Fruit fly (Drosophila melanogaster): ENCODE measurements around the gene CG8188.

The CG8188 gene

DNA sequence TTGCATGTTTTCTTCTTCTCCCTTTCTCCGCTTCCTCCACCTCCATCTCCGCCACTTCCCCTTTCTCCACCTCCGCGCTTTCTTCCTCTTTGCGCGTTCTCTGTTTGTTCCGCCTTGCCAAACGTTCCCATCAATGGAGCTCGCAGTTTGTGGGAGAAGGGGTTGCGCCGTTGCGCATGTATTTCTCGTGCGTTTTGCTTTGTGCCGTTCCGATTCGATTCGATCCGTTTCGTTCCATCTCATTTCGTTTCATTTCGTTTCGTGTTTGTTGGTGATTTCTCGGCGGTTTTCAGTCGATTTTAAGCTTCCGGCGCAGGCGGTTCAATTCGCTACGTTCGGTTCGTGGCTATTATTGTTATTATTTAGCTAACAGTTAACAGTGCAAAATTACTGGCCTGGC, 20.1 kb upstream of the CG8188 start (continued):
- TF ChIP-seq HmgZ (tag; optimal IDR thresholded peaks at IDR 0.05) = no peak
- peak; percentile 51 for TF ChIP-seq sqz (GFP tag; optimal IDR thresholded peaks at IDR 0.05)
- TF ChIP-seq chif (GFP tag; optimal IDR thresholded peaks at IDR 0.05) = no peak
- TF ChIP-seq CG8290 (GFP tag; optimal IDR thresholded peaks at IDR 0.05) = peak; percentile 68
- TF ChIP-seq CG8290 (tag; optimal IDR thresholded peaks at IDR 0.05) = peak; percentile 66 to 67
- no peak for TF ChIP-seq lilli (GFP tag; optimal IDR thresholded peaks at IDR 0.05)
- TF ChIP-seq Med (GFP tag) = peak; percentile 81
- TF ChIP-seq Ets65A (GFP tag) = no peak
- TF ChIP-seq pros (GFP tag; optimal IDR thresholded peaks at IDR 0.05) = peak; percentile 56
- TF ChIP-seq CG12769 (tag; optimal IDR thresholded peaks at IDR 0.05) = peak; percentile 70
- TF ChIP-seq CG2199 (GFP tag; IDR thresholded peaks at IDR 0.05) = peak; percentile 88; the same call in 2 of the 3 replicates
- TF ChIP-seq Sry-δ (GFP tag; optimal IDR thresholded peaks at IDR 0.05) = no peak
- TF ChIP-seq CG2678 (tag; optimal IDR thresholded peaks at IDR 0.05) = no peak
- peak; percentile 8 for TF ChIP-seq CG13894 (tag; optimal IDR thresholded peaks at IDR 0.05)
- TF ChIP-seq shn (GFP tag; optimal IDR thresholded peaks at IDR 0.05) = no peak
- TF ChIP-seq nom (GFP tag; optimal IDR thresholded peaks at IDR 0.05) = peak; percentile 30
- peak; percentile 12 for TF ChIP-seq her (GFP tag; optimal IDR thresholded peaks at IDR 0.05)
- TF ChIP-seq ftz-f1 (GFP tag; optimal IDR thresholded peaks at IDR 0.05) = no peak
- TF ChIP-seq D (optimal IDR thresholded peaks at IDR 0.05) = no peak
- TF ChIP-seq D (GFP tag; optimal IDR thresholded peaks at IDR 0.05) = no peak
- TF ChIP-seq Eip74EF (GFP tag; optimal IDR thresholded peaks at IDR 0.05) = peak in 1 of 2 experiments; percentile 21
- TF ChIP-seq CG9876 (GFP tag; optimal IDR thresholded peaks at IDR 0.05) = no peak
- TF ChIP-seq tin (GFP tag; optimal IDR thresholded peaks at IDR 0.05) = no peak
- peak; percentile 27; the same call in 1 of the 2 replicates for TF ChIP-seq Bgb (GFP tag; IDR thresholded peaks at IDR 0.05; ENCODE audit: partially characterized antibody)
- no peak for TF ChIP-seq NC2α (GFP tag; optimal IDR thresholded peaks at IDR 0.05)
- TF ChIP-seq CG17385 (GFP tag; optimal IDR thresholded peaks at IDR 0.05) = peak; percentile 78
- TF ChIP-seq schlank (tag; optimal IDR thresholded peaks at IDR 0.05) = no peak
- TF ChIP-seq sob (GFP tag; IDR thresholded peaks at IDR 0.05) = 0 out of 2 replicates have a peak, but pooled peaks have one; percentile 8
- TF ChIP-seq PHDP (tag; optimal IDR thresholded peaks at IDR 0.05) = peak; percentile 1
- no peak for TF ChIP-seq ems (GFP tag; optimal IDR thresholded peaks at IDR 0.05)
- TF ChIP-seq CG17802 (tag; optimal IDR thresholded peaks at IDR 0.05) = no peak
- TF ChIP-seq Dref (GFP tag; IDR thresholded peaks at IDR 0.05) = no peak
- no peak for TF ChIP-seq cad (GFP tag; optimal IDR thresholded peaks at IDR 0.05)
- peak; percentile 18; the same call in 1 of the 2 replicates for TF ChIP-seq CG17328 (GFP tag; IDR thresholded peaks at IDR 0.05)
- TF ChIP-seq Poxn (GFP tag; IDR thresholded peaks at IDR 0.05) = no peak
- 0 out of 2 replicates have a peak, but pooled peaks have one; percentile 21 for TF ChIP-seq Rfx (GFP tag; IDR thresholded peaks at IDR 0.05)
- peak; percentile 100 for TF ChIP-seq pfk (GFP tag; optimal IDR thresholded peaks at IDR 0.05)
- no peak for TF ChIP-seq Mrtf (GFP tag; IDR thresholded peaks at IDR 0.05)
- 0 out of 2 replicates have a peak, but pooled peaks have one; percentile 37 for TF ChIP-seq bbx (GFP tag; IDR thresholded peaks at IDR 0.05; ENCODE audit: partially characterized antibody)
- TF ChIP-seq CG13296 (GFP tag; optimal IDR thresholded peaks at IDR 0.05) = no peak
- no peak for TF ChIP-seq MESR4 (GFP tag; optimal IDR thresholded peaks at IDR 0.05)
- no peak for TF ChIP-seq Mad (GFP tag; optimal IDR thresholded peaks at IDR 0.05)
- TF ChIP-seq CG30020 (tag; optimal IDR thresholded peaks at IDR 0.05) = peak; percentile 40
- peak; percentile 11 for TF ChIP-seq CG13624 (GFP tag; optimal IDR thresholded peaks at IDR 0.05)
- no peak for TF ChIP-seq Lpt (GFP tag; optimal IDR thresholded peaks at IDR 0.05)
- TF ChIP-seq MBD-R2 (GFP tag; IDR thresholded peaks at IDR 0.05) = no peak
- no peak for TF ChIP-seq ase (GFP tag; IDR thresholded peaks at IDR 0.05)
- TF ChIP-seq CG12155 (GFP tag; optimal IDR thresholded peaks at IDR 0.05) = no peak
- no peak for TF ChIP-seq hbn (GFP tag; IDR thresholded peaks at IDR 0.05; ENCODE audit: partially characterized antibody)
- TF ChIP-seq ac (GFP tag; optimal IDR thresholded peaks at IDR 0.05) = no peak
- no peak for TF ChIP-seq Aef1 (GFP tag; IDR thresholded peaks at IDR 0.05)
- TF ChIP-seq CG1603 (tag; optimal IDR thresholded peaks at IDR 0.05) = peak; percentile 35
